Worm (Caenorhabditis elegans) whole organism, L4 larva: ENCODE measurements around the gene C17H12.10.
A peak's percentile ranks its signal among the peaks of the same experiment; 100 is the strongest.

Experiments
- D1046.2 ChIP-seq: fragments of 200-800 bp; sonication (Bioruptor generic); IDR thresholded peaks from 2 replicates; pipeline ENCODE4 v1.3.6; 2022; ENCODE audit warnings: missing genetic modification characterization, missing compliant biosample characterization
- F10B5.3 ChIP-seq: sonication (generic microtip); optimal IDR thresholded peaks from 2 replicates; lab custom pipeline; 2016; ENCODE audit warnings: mild to moderate bottlenecking, missing genetic modification characterization, missing compliant biosample characterization
- F44E2.7 ChIP-seq: fragments of 200-800 bp; sonication (Bioruptor generic); IDR thresholded peaks from 2 replicates; pipeline ENCODE4 v2.1.2; 2022; ENCODE audit warnings: missing genetic modification characterization, missing compliant biosample characterization
- F49E8.2 ChIP-seq: sonication (generic microtip); optimal IDR thresholded peaks from 2 replicates; lab custom pipeline; 2016; ENCODE audit warnings: missing compliant biosample characterization, mild to moderate bottlenecking, missing genetic modification characterization, borderline replicate concordance
- R02D3.7 ChIP-seq: fragments of 150-350 bp; sonication (generic microtip); optimal IDR thresholded peaks from 3 replicates; lab custom pipeline; 2014; ENCODE audit warnings: missing biosample characterization, missing genetic modification characterization
- Y75B8A.6 ChIP-seq: fragments of 200-800 bp; sonication (Bioruptor generic); IDR thresholded peaks from 2 replicates; pipeline ENCODE4 v1.3.6; 2022; ENCODE audit warnings: missing genetic modification reagents, missing genetic modification characterization, missing compliant biosample characterization
- aha-1 ChIP-seq: fragments of 150-350 bp; peaks from one replicate; lab custom pipeline; 2014; ENCODE audit warnings: missing biosample characterization, missing genetic modification characterization
- ama-1 ChIP-seq: fragments of 150-350 bp; optimal IDR thresholded peaks from 2 replicates; lab custom pipeline; 2014; ENCODE audit warnings: inconsistent platforms, mixed read lengths
- arid-1 ChIP-seq: fragments of 200-800 bp; sonication (Bioruptor generic); conservative IDR thresholded peaks from 2 replicates; pipeline ENCODE4 v1.3.6; 2022; ENCODE audit warnings: missing genetic modification reagents, missing genetic modification characterization, missing compliant biosample characterization
- attf-4 ChIP-seq: sonication (generic microtip); optimal IDR thresholded peaks from 3 replicates; lab custom pipeline; 2017; ENCODE audit warnings: missing biosample characterization, missing genetic modification characterization
- ceh-20 ChIP-seq: fragments of 200-800 bp; sonication (Bioruptor generic); IDR thresholded peaks from 2 replicates; pipeline ENCODE4 v1.3.6; 2022; ENCODE audit warnings: missing genetic modification reagents, missing genetic modification characterization, missing compliant biosample characterization
- ceh-28 ChIP-seq: fragments of 150-350 bp; optimal IDR thresholded peaks from 2 replicates; lab custom pipeline; 2014; ENCODE audit warnings: missing biosample characterization, missing genetic modification reagents, missing genetic modification characterization
- ceh-62 ChIP-seq: sonication (generic microtip); optimal IDR thresholded peaks from 2 replicates; lab custom pipeline; 2017; ENCODE audit warnings: missing biosample characterization, missing genetic modification characterization
- ces-1 ChIP-seq: fragments of 150-350 bp; sonication (generic microtip); optimal IDR thresholded peaks from 4 replicates; lab custom pipeline; 2014; ENCODE audit warnings: missing biosample characterization, missing genetic modification reagents, missing genetic modification characterization
- ctbp-1 ChIP-seq: fragments of 200-800 bp; sonication (Bioruptor generic); IDR thresholded peaks from 2 replicates; pipeline ENCODE4 v1.3.6; 2022; ENCODE audit warnings: missing genetic modification reagents, missing genetic modification characterization, missing compliant biosample characterization
- daf-12 ChIP-seq: fragments of 150-350 bp; optimal IDR thresholded peaks from 2 replicates; lab custom pipeline; 2014; ENCODE audit warnings: missing biosample characterization, missing genetic modification reagents, missing genetic modification characterization
- daf-16 ChIP-seq, 3 experiments: sonication (generic microtip); optimal IDR thresholded peaks; 2 replicates each; lab custom pipeline; 2016 to 2017; ENCODE audit warnings: missing genetic modification characterization in 3 of 3, missing genetic modification reagents in 3 of 3, mild to moderate bottlenecking in 2 of 3, missing compliant biosample characterization in 2 of 3, missing biosample characterization in 1 of 3, moderate library complexity in 1 of 3
- daf-19 ChIP-seq: fragments of 200-800 bp; sonication (Bioruptor generic); conservative IDR thresholded peaks from 2 replicates; pipeline ENCODE4 v1.3.6; 2022; ENCODE audit warnings: missing genetic modification characterization, missing compliant biosample characterization
- dmd-9 ChIP-seq: fragments of 200-800 bp; sonication (Bioruptor generic); IDR thresholded peaks from 2 replicates; pipeline ENCODE4 v1.3.6; 2022; ENCODE audit warnings: missing genetic modification reagents, missing genetic modification characterization, missing compliant biosample characterization
- dpl-1 ChIP-seq: fragments of 150-350 bp; optimal IDR thresholded peaks from 2 replicates; lab custom pipeline; 2014; ENCODE audit warnings: missing biosample characterization, missing genetic modification reagents, missing genetic modification characterization
- duxl-1 ChIP-seq: sonication (generic microtip); optimal IDR thresholded peaks from 2 replicates; lab custom pipeline; 2016; ENCODE audit warnings: mild to moderate bottlenecking, missing genetic modification characterization, moderate library complexity, missing compliant biosample characterization; ENCODE audit not compliant: poor library complexity
- dve-1 ChIP-seq: sonication (generic microtip); optimal IDR thresholded peaks from 2 replicates; lab custom pipeline; 2017; ENCODE audit warnings: antibody characterized with exemption, mild to moderate bottlenecking, missing genetic modification characterization, missing compliant biosample characterization; ENCODE audit not compliant: insufficient read depth
- egl-43 ChIP-seq: fragments of 200-800 bp; sonication (Bioruptor generic); IDR thresholded peaks from 2 replicates; pipeline ENCODE4 v1.3.6; 2022; ENCODE audit warnings: missing genetic modification reagents, missing genetic modification characterization, missing compliant biosample characterization
- fkh-10 ChIP-seq: fragments of 150-350 bp; optimal IDR thresholded peaks from 2 replicates; lab custom pipeline; 2014; ENCODE audit warnings: missing biosample characterization, missing genetic modification reagents, missing genetic modification characterization
- gei-8 ChIP-seq: fragments of 200-800 bp; sonication (Bioruptor generic); optimal IDR thresholded peaks from 2 replicates; lab custom pipeline; 2018; ENCODE audit warnings: mild to moderate bottlenecking, missing genetic modification characterization, missing compliant biosample characterization
- hif-1 ChIP-seq, 2 experiments: sonication (generic microtip); optimal IDR thresholded peaks; 2 replicates each; lab custom pipeline; 2016 to 2017; ENCODE audit warnings: missing compliant biosample characterization in 2 of 2, missing genetic modification characterization in 2 of 2, missing genetic modification reagents in 2 of 2, missing genotype in 2 of 2, mild to moderate bottlenecking in 1 of 2
- hlh-11 ChIP-seq: fragments of 200-800 bp; sonication (Bioruptor generic); optimal IDR thresholded peaks from 2 replicates; lab custom pipeline; 2018; ENCODE audit warnings: mild to moderate bottlenecking, missing genetic modification characterization, missing compliant biosample characterization
- hlh-30 ChIP-seq: sonication (generic microtip); optimal IDR thresholded peaks from 2 replicates; lab custom pipeline; 2017; ENCODE audit warnings: antibody characterized with exemption, mild to moderate bottlenecking, missing genetic modification characterization, missing compliant biosample characterization; ENCODE audit not compliant: insufficient read depth
- madf-5 ChIP-seq, 2 experiments: fragments of 200-800 bp; sonication (Bioruptor generic); IDR thresholded peaks; 2 replicates each; pipeline ENCODE4 v1.3.6; 2022; ENCODE audit warnings: missing compliant biosample characterization in 2 of 2, missing genetic modification characterization in 2 of 2
- mdl-1 ChIP-seq, 2 experiments: fragments of 150-350 bp in 1 of 2; sonication (generic microtip) in 1 of 2; optimal IDR thresholded peaks; 2 replicates each; lab custom pipeline; 2014 to 2017; ENCODE audit warnings: missing biosample characterization in 2 of 2, missing genetic modification characterization in 2 of 2
- mdt-29 ChIP-seq: fragments of 200-800 bp; sonication (Bioruptor generic); IDR thresholded peaks from 2 replicates; pipeline ENCODE4 v1.3.6; 2022; ENCODE audit warnings: missing genetic modification reagents, missing genetic modification characterization, missing compliant biosample characterization
- mxl-2 ChIP-seq: fragments of 200-800 bp; sonication (Bioruptor generic); conservative IDR thresholded peaks from 2 replicates; pipeline ENCODE4 v1.3.6; 2022; ENCODE audit warnings: missing genetic modification reagents, missing genetic modification characterization, missing compliant biosample characterization
- mxl-3 ChIP-seq: fragments of 200-800 bp; sonication (Bioruptor generic); optimal IDR thresholded peaks from 2 replicates; lab custom pipeline; 2018; ENCODE audit warnings: mild to moderate bottlenecking, missing genetic modification characterization, missing compliant biosample characterization
- nhr-10 ChIP-seq: fragments of 150-350 bp; optimal IDR thresholded peaks from 2 replicates; lab custom pipeline; 2014; ENCODE audit warnings: missing biosample characterization, missing genetic modification characterization
- nhr-102 ChIP-seq: sonication (generic microtip); optimal IDR thresholded peaks from 2 replicates; lab custom pipeline; 2016; ENCODE audit warnings: mild to moderate bottlenecking, missing genetic modification characterization, moderate library complexity, missing compliant biosample characterization
- nhr-11 ChIP-seq: fragments of 150-350 bp; optimal IDR thresholded peaks from 2 replicates; lab custom pipeline; 2014; ENCODE audit warnings: missing biosample characterization, missing genetic modification characterization
- nhr-41 ChIP-seq: fragments of 200-800 bp; sonication (Bioruptor generic); IDR thresholded peaks from 2 replicates; pipeline ENCODE4 v1.3.6; 2022; ENCODE audit warnings: missing genetic modification reagents, missing genetic modification characterization, missing compliant biosample characterization
- nhr-42 ChIP-seq: fragments of 200-800 bp; sonication (Bioruptor generic); IDR thresholded peaks from 2 replicates; pipeline ENCODE4 v1.3.6; 2022; ENCODE audit warnings: missing genetic modification characterization, missing compliant biosample characterization
- nhr-48 ChIP-seq: sonication (generic microtip); optimal IDR thresholded peaks from 2 replicates; lab custom pipeline; 2016; ENCODE audit warnings: mild to moderate bottlenecking, missing genetic modification characterization, missing compliant biosample characterization
- nhr-6 ChIP-seq: fragments of 150-350 bp; optimal IDR thresholded peaks from 2 replicates; lab custom pipeline; 2014; ENCODE audit warnings: missing biosample characterization, missing genetic modification characterization
- nhr-76 ChIP-seq: fragments of 150-350 bp; optimal IDR thresholded peaks from 2 replicates; lab custom pipeline; 2014; ENCODE audit warnings: missing biosample characterization, missing genetic modification characterization
- nhr-77 ChIP-seq: fragments of 150-350 bp; optimal IDR thresholded peaks from 2 replicates; lab custom pipeline; 2014; ENCODE audit warnings: missing biosample characterization, missing genetic modification characterization
- pha-4 ChIP-seq, 2 experiments: fragments of 150-350 bp in 1 of 2; fragments of 200-800 bp in 1 of 2; sonication (Bioruptor generic) in 1 of 2; IDR thresholded peaks in 1 of 2; optimal IDR thresholded peaks in 1 of 2; 2 replicates each; pipeline versions ENCODE4 v1.3.6 to Lab custom; 2014 to 2022; ENCODE audit warnings: missing genetic modification characterization in 2 of 2, missing genetic modification reagents in 2 of 2, missing biosample characterization in 1 of 2, missing compliant biosample characterization in 1 of 2
- php-3 ChIP-seq: fragments of 200-800 bp; sonication (Bioruptor generic); IDR thresholded peaks from 2 replicates; pipeline ENCODE4 v1.3.6; 2022; ENCODE audit warnings: missing genetic modification reagents, missing genetic modification characterization, missing compliant biosample characterization
- rbr-2 ChIP-seq: sonication (generic microtip); optimal IDR thresholded peaks from 2 replicates; lab custom pipeline; 2016; ENCODE audit warnings: missing genotype, missing genetic modification characterization, missing compliant biosample characterization
- saeg-2 ChIP-seq: fragments of 200-800 bp; sonication (Bioruptor generic); IDR thresholded peaks from 2 replicates; pipeline ENCODE4 v1.3.6; 2022; ENCODE audit warnings: missing genetic modification reagents, missing genetic modification characterization, missing compliant biosample characterization
- snpc-4 ChIP-seq: fragments of 150-350 bp; optimal IDR thresholded peaks from 2 replicates; lab custom pipeline; 2014; ENCODE audit warnings: missing biosample characterization, missing genetic modification characterization
- spr-1 ChIP-seq: sonication (generic microtip); optimal IDR thresholded peaks from 2 replicates; lab custom pipeline; 2016; ENCODE audit warnings: mild to moderate bottlenecking, missing genetic modification characterization, missing compliant biosample characterization
- vab-7 ChIP-seq: fragments of 200-800 bp; sonication (Bioruptor generic); IDR thresholded peaks from 2 replicates; pipeline ENCODE4 v1.3.6; 2022; ENCODE audit warnings: missing genetic modification reagents, missing genetic modification characterization, missing compliant biosample characterization
- zag-1 ChIP-seq: fragments of 150-350 bp; optimal IDR thresholded peaks from 2 replicates; lab custom pipeline; 2014; ENCODE audit warnings: missing biosample characterization, missing genetic modification characterization

Gene C17H12.10

DNA sequence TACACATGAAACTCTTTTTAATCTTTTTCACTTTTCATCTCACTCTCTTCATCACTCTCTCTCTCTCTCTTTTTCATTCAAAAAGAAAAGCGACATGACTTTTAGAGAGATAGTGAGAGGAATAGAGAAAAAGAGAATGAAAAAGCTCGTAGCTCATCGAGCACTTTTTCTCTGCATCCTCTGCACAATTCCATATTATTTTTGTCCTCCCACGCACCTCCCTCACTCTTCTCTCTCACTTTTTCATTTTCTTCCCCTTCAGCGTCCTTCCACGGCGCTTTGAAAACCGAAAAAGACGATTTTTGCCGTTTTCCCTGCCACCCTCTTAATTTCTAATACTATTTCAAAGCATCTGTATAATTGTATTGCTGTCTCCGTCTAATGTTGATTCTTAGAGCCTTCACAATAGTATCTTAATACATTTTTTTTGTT is 32.5 kb downstream of the C17H12.10 start (continued):
- TF ChIP-seq dve-1 (peak; percentile 93), arid-1 (GFP tag; lab: Robert Waterston, UW) (no peak), vab-7 (GFP tag; lab: Robert Waterston, UW) (peak; percentile 27; the same call in 1 of the 2 replicates), D1046.2 (GFP tag; lab: Robert Waterston, UW) (no peak), hlh-11 (peak; percentile 96), nhr-10 (tag; lab: Kevin White, UChicago) (no peak), mxl-3 (GFP tag; lab: Kevin White, UChicago) (no peak), nhr-42 (GFP tag; lab: Robert Waterston, UW) (0 out of 2 replicates have a peak, but pooled peaks have one; percentile 14), nhr-6 (peak; percentile 75), snpc-4 (tag; lab: Kevin White, UChicago) (no peak), mxl-2 (GFP tag; lab: Robert Waterston, UW) (no peak), F10B5.3 (tag; lab: Kevin White, UChicago) (peak; percentile 38), ces-1 (GFP tag; lab: Kevin White, UChicago) (no peak), madf-5 (GFP tag; IDR thresholded peaks at IDR 0.05; lab: Robert Waterston, UW) (no peak), aha-1 (tag; lab: Kevin White, UChicago) (peak; percentile 97), F44E2.7 (GFP tag; lab: Robert Waterston, UW) (no peak), php-3 (GFP tag; lab: Robert Waterston, UW) (peak; percentile 70), ama-1 (no peak), daf-16 (GFP tag; optimal IDR thresholded peaks at IDR 0.05; lab: Kevin White, UChicago) (peak in 1 of 2 experiments; percentile 54), daf-16 (tag; optimal IDR thresholded peaks at IDR 0.05; lab: Kevin White, UChicago) (peak; percentile 83), ceh-20 (peak; percentile 79), saeg-2 (GFP tag; lab: Robert Waterston, UW) (peak; percentile 70; the same call in 1 of the 2 replicates), egl-43 (GFP tag; lab: Robert Waterston, UW) (no peak), nhr-48 (peak; percentile 88), nhr-77 (tag; lab: Kevin White, UChicago) (peak; percentile 52), duxl-1 (tag; lab: Kevin White, UChicago) (no peak), nhr-11 (tag; lab: Kevin White, UChicago) (peak; percentile 85), ctbp-1 (GFP tag; lab: Robert Waterston, UW) (peak; percentile 84), attf-4 (no peak), Y75B8A.6 (GFP tag; lab: Robert Waterston, UW) (no peak), mdt-29 (GFP tag; lab: Robert Waterston, UW) (no peak), hlh-30 (peak; percentile 80), F49E8.2 (no peak), rbr-2 (tag; lab: Kevin White, UChicago) (peak; percentile 82), spr-1 (tag; lab: Kevin White, UChicago) (peak; percentile 40), dmd-9 (GFP tag; lab: Robert Waterston, UW) (no peak), daf-12 (no peak), nhr-76 (tag; lab: Kevin White, UChicago) (peak; percentile 56), daf-19 (no peak), pha-4 (GFP tag; IDR thresholded peaks at IDR 0.05; lab: Robert Waterston, UW) (peak; percentile 54), pha-4 (tag; optimal IDR thresholded peaks at IDR 0.05; lab: Kevin White, UChicago) (peak; percentile 89), gei-8 (peak; percentile 49), mdl-1 (tag; optimal IDR thresholded peaks at IDR 0.05; lab: Kevin White, UChicago) (peak; percentile 28 to 62), ceh-62 (tag; lab: Kevin White, UChicago) (no peak), fkh-10 (peak; percentile 33), dpl-1 (GFP tag; lab: Kevin White, UChicago) (peak; percentile 28), nhr-102 (tag; lab: Kevin White, UChicago) (peak; percentile 71), nhr-41 (no peak), ceh-28 (tag; lab: Kevin White, UChicago) (no peak), R02D3.7 (no peak), hif-1 (tag; optimal IDR thresholded peaks at IDR 0.05; lab: Kevin White, UChicago) (peak in 1 of 2 experiments; percentile 93), zag-1 (tag; lab: Kevin White, UChicago) (no peak)
